Fruit fly (Drosophila melanogaster) whole organism: ENCODE results near the gene Teh1.

Experiments
- CG8478 ChIP-seq: fragments of >200 bp; optimal IDR thresholded peaks from 2 replicates; lab custom pipeline; 2018; ENCODE audit warnings: inconsistent platforms
- Dll ChIP-seq: fragments of >200 bp; optimal IDR thresholded peaks from 2 replicates; lab custom pipeline; 2017
- EcR ChIP-seq, 2 experiments: fragments of >200 bp; optimal IDR thresholded peaks; 2 replicates each; lab custom pipeline; 2017; ENCODE audit warnings: missing biosample characterization in 2 of 2, missing genetic modification characterization in 2 of 2, missing genetic modification reagents in 2 of 2
- pan ChIP-seq: fragments of >200 bp; optimal IDR thresholded peaks from 2 replicates; lab custom pipeline; 2017
- psq ChIP-seq: fragments of >200 bp; optimal IDR thresholded peaks from 2 replicates; lab custom pipeline; 2017
- usp ChIP-seq: fragments of >200 bp; optimal IDR thresholded peaks from 2 replicates; lab custom pipeline; 2017; ENCODE audit warnings: missing biosample characterization, missing genetic modification characterization, mixed read lengths

dm6 chr3R:9784341-9785062 is 83.4 kb downstream of the Teh1 start, which contains the start of the genes MtnA and CG8500:
- TF ChIP-seq psq = no peak
- TF ChIP-seq EcR (GFP tag; optimal IDR thresholded peaks at IDR 0.05; lab: Kevin White, UChicago) = no peak
- TF ChIP-seq CG8478 (lab: Kevin White, UChicago) = peak; percentile 11
- TF ChIP-seq pan = no peak
- no peak for TF ChIP-seq usp (GFP tag; lab: Kevin White, UChicago)
- TF ChIP-seq Dll (lab: Kevin White, UChicago) = no peak
